Fruit fly (Drosophila melanogaster) whole organism, embryonic: ENCODE measurements around the gene Ssk.

Experiments used
- Aef1 ChIP-seq: fragments of 200-800 bp; sonication (Bioruptor generic); IDR thresholded peaks from 3 replicates; pipeline ENCODE4 v1.3.6; 2022; ENCODE audit warnings: missing biosample characterization, missing genetic modification characterization
- Atf6 ChIP-seq: fragments of 200-800 bp; sonication (Bioruptor generic); IDR thresholded peaks from 2 replicates; pipeline ENCODE4 v1.3.6; 2022; ENCODE audit warnings: missing biosample characterization, missing genetic modification characterization
- CG10654 ChIP-seq: fragments of 200-800 bp; sonication (Bioruptor generic); optimal IDR thresholded peaks from 2 replicates; lab custom pipeline; 2016; ENCODE audit warnings: missing biosample characterization, missing genetic modification characterization
- CG11247 ChIP-seq: fragments of 200-800 bp; sonication (Bioruptor generic); IDR thresholded peaks from 2 replicates; pipeline ENCODE4 v1.3.6; 2022; ENCODE audit warnings: missing biosample characterization, missing genetic modification characterization
- CG11456 ChIP-seq: fragments of 200-800 bp; sonication (Bioruptor generic); IDR thresholded peaks from 3 replicates; pipeline ENCODE4 v1.3.6; 2022; ENCODE audit warnings: missing biosample characterization, missing genetic modification characterization
- CG11695 ChIP-seq: fragments of 200-800 bp; sonication (Bioruptor generic); IDR thresholded peaks from 3 replicates; pipeline ENCODE4 v1.3.6; 2022; ENCODE audit warnings: missing biosample characterization, missing genetic modification characterization
- CG12219 ChIP-seq: fragments of 200-800 bp; sonication (Bioruptor generic); optimal IDR thresholded peaks from 3 replicates; lab custom pipeline; 2018; ENCODE audit warnings: missing biosample characterization, mild to moderate bottlenecking, missing genetic modification characterization
- CG12236 ChIP-seq: fragments of 200-800 bp; sonication (Bioruptor generic); optimal IDR thresholded peaks from 2 replicates; lab custom pipeline; 2016; ENCODE audit warnings: missing biosample characterization, missing genetic modification characterization
- CG14441 ChIP-seq: fragments of 200-800 bp; sonication (Bioruptor generic); IDR thresholded peaks from 2 replicates; pipeline ENCODE4 v1.3.6; 2022; ENCODE audit warnings: missing biosample characterization, missing genetic modification characterization
- CG17912 ChIP-seq: fragments of 200-800 bp; sonication (Bioruptor generic); optimal IDR thresholded peaks from 2 replicates; lab custom pipeline; 2018; ENCODE audit warnings: missing biosample characterization, mild to moderate bottlenecking, missing genetic modification characterization
- CG18619 ChIP-seq: fragments of 200-800 bp; sonication (Bioruptor generic); optimal IDR thresholded peaks from 3 replicates; lab custom pipeline; 2017; ENCODE audit warnings: missing biosample characterization, mild to moderate bottlenecking, missing genetic modification characterization
- CG2116 ChIP-seq: fragments of 200-800 bp; sonication (Bioruptor generic); optimal IDR thresholded peaks from 3 replicates; lab custom pipeline; 2018; ENCODE audit warnings: missing biosample characterization, mild to moderate bottlenecking, missing genetic modification characterization
- CG32767 ChIP-seq: fragments of 200-800 bp; sonication (Bioruptor generic); IDR thresholded peaks from 2 replicates; pipeline ENCODE4 v1.3.6; 2022; ENCODE audit warnings: missing biosample characterization, missing genetic modification characterization
- CG32772 ChIP-seq: fragments of 200-800 bp; sonication (Bioruptor generic); IDR thresholded peaks from 2 replicates; pipeline ENCODE4 v1.3.6; 2022; ENCODE audit warnings: missing biosample characterization, missing genetic modification characterization
- CG34376 ChIP-seq: fragments of 200-800 bp; sonication (Bioruptor generic); optimal IDR thresholded peaks from 2 replicates; lab custom pipeline; 2018; ENCODE audit warnings: missing biosample characterization, mild to moderate bottlenecking, missing genetic modification characterization
- CG3847 ChIP-seq: fragments of 200-800 bp; sonication (Bioruptor generic); IDR thresholded peaks from 2 replicates; pipeline ENCODE4 v1.3.6; 2022; ENCODE audit warnings: missing biosample characterization, missing genetic modification characterization
- CG6791 ChIP-seq: fragments of 200-800 bp; sonication (Bioruptor generic); IDR thresholded peaks from 3 replicates; pipeline ENCODE4 v1.3.6; 2022; ENCODE audit warnings: missing biosample characterization, missing genetic modification characterization; ENCODE audit not compliant: partially characterized antibody
- CG6854 ChIP-seq: fragments of 200-800 bp; sonication (Bioruptor generic); optimal IDR thresholded peaks from 3 replicates; lab custom pipeline; 2017; ENCODE audit warnings: missing biosample characterization, mild to moderate bottlenecking, missing genetic modification characterization
- CG7786 ChIP-seq: fragments of 200-800 bp; sonication (Bioruptor generic); optimal IDR thresholded peaks from 2 replicates; lab custom pipeline; 2016; ENCODE audit warnings: missing biosample characterization, missing genetic modification characterization
- CHES-1-like ChIP-seq: fragments of 200-800 bp; sonication (Bioruptor generic); optimal IDR thresholded peaks from 2 replicates; lab custom pipeline; 2016; ENCODE audit warnings: missing biosample characterization, missing genetic modification characterization
- Chrac-16 ChIP-seq: fragments of 200-800 bp; sonication (Bioruptor generic); optimal IDR thresholded peaks from 3 replicates; lab custom pipeline; 2016; ENCODE audit warnings: missing biosample characterization, missing genetic modification characterization
- CrebB ChIP-seq: fragments of 200-800 bp; sonication (Bioruptor generic); optimal IDR thresholded peaks from 3 replicates; lab custom pipeline; 2018; ENCODE audit warnings: missing biosample characterization, mild to moderate bottlenecking, missing genetic modification characterization
- Ets65A ChIP-seq: fragments of 200-800 bp; sonication (Bioruptor generic); peaks from one replicate; lab custom pipeline; 2016; ENCODE audit warnings: missing biosample characterization, missing genetic modification characterization
- Ets97D ChIP-seq: fragments of 200-800 bp; sonication (Bioruptor generic); optimal IDR thresholded peaks from 3 replicates; lab custom pipeline; 2016; ENCODE audit warnings: missing biosample characterization, missing genetic modification characterization
- H2.0 ChIP-seq: fragments of 200-800 bp; sonication (Bioruptor generic); IDR thresholded peaks from 2 replicates; pipeline ENCODE4 v1.3.6; 2022; ENCODE audit warnings: missing biosample characterization, missing genetic modification characterization
- Hand ChIP-seq: fragments of 200-800 bp; sonication (Bioruptor generic); optimal IDR thresholded peaks from 2 replicates; lab custom pipeline; 2017; ENCODE audit warnings: mild to moderate bottlenecking, missing biosample characterization, missing genetic modification reagents, missing genetic modification characterization
- Hmr ChIP-seq: fragments of 200-800 bp; sonication (Bioruptor generic); optimal IDR thresholded peaks from 3 replicates; lab custom pipeline; 2017; ENCODE audit warnings: mild to moderate bottlenecking, missing biosample characterization, missing genetic modification reagents, missing genetic modification characterization
- MBD-R2 ChIP-seq: fragments of 200-800 bp; sonication (Bioruptor generic); IDR thresholded peaks from 2 replicates; pipeline ENCODE4 v1.3.6; 2022; ENCODE audit warnings: missing biosample characterization, missing genetic modification characterization
- MESR4 ChIP-seq: fragments of 200-800 bp; sonication (Bioruptor generic); optimal IDR thresholded peaks from 2 replicates; lab custom pipeline; 2018; ENCODE audit warnings: missing biosample characterization, mild to moderate bottlenecking, missing genetic modification characterization, moderate library complexity
- Med ChIP-seq: fragments of 200-800 bp; sonication (Bioruptor generic); peaks from one replicate; lab custom pipeline; 2016; ENCODE audit warnings: missing biosample characterization, missing genetic modification characterization, mild to moderate bottlenecking, inconsistent platforms, moderate library complexity
- NK7.1 ChIP-seq: fragments of 200-800 bp; sonication (Bioruptor generic); optimal IDR thresholded peaks from 3 replicates; lab custom pipeline; 2016; ENCODE audit warnings: missing biosample characterization, missing genetic modification characterization
- NfI ChIP-seq: fragments of 200-800 bp; sonication (Bioruptor generic); optimal IDR thresholded peaks from 3 replicates; lab custom pipeline; 2018; ENCODE audit warnings: missing biosample characterization, mild to moderate bottlenecking, missing genetic modification characterization, moderate library complexity
- Usf ChIP-seq: fragments of 200-800 bp; sonication (Bioruptor generic); optimal IDR thresholded peaks from 2 replicates; lab custom pipeline; 2017; ENCODE audit warnings: missing genotype, missing biosample characterization, missing genetic modification characterization
- Vsx1 ChIP-seq: fragments of 200-800 bp; sonication (Bioruptor generic); optimal IDR thresholded peaks from 2 replicates; lab custom pipeline; 2017; ENCODE audit warnings: missing biosample characterization, mild to moderate bottlenecking, missing genetic modification characterization, missing genetic modification reagents
- al ChIP-seq: fragments of 200-800 bp; sonication (Bioruptor generic); IDR thresholded peaks from 2 replicates; pipeline ENCODE4 v1.3.6; 2022; ENCODE audit warnings: missing biosample characterization, missing genetic modification characterization
- az2 ChIP-seq: fragments of 200-800 bp; sonication (Bioruptor generic); optimal IDR thresholded peaks from 3 replicates; lab custom pipeline; 2016; ENCODE audit warnings: missing biosample characterization, missing genetic modification characterization
- chif ChIP-seq, 2 experiments: fragments of 200-800 bp; sonication (Bioruptor generic); optimal IDR thresholded peaks; 3 replicates each; lab custom pipeline; 2016; ENCODE audit warnings: missing biosample characterization in 2 of 2, missing genetic modification characterization in 2 of 2
- ems ChIP-seq: fragments of 200-800 bp; sonication (Bioruptor generic); optimal IDR thresholded peaks from 3 replicates; lab custom pipeline; 2016; ENCODE audit warnings: missing biosample characterization, missing genetic modification characterization
- esg ChIP-seq: fragments of 200-800 bp; sonication (Bioruptor generic); conservative IDR thresholded peaks from 2 replicates; pipeline ENCODE4 v1.3.6; 2022; ENCODE audit warnings: missing biosample characterization, missing genetic modification characterization
- fu2 ChIP-seq: fragments of 200-800 bp; sonication (Bioruptor generic); optimal IDR thresholded peaks from 2 replicates; lab custom pipeline; 2016; ENCODE audit warnings: missing biosample characterization, missing genetic modification characterization
- insv ChIP-seq, 2 experiments: fragments of 200-800 bp; sonication (Bioruptor generic); optimal IDR thresholded peaks; 3 replicates each; lab custom pipeline; 2016 to 2018; ENCODE audit warnings: missing biosample characterization in 2 of 2, missing genetic modification characterization in 2 of 2
- ken ChIP-seq: fragments of 200-800 bp; sonication (Bioruptor generic); IDR thresholded peaks from 3 replicates; pipeline ENCODE4 v1.3.6; 2022; ENCODE audit warnings: missing biosample characterization, missing genetic modification characterization
- mirr ChIP-seq: fragments of 200-800 bp; sonication (Bioruptor generic); optimal IDR thresholded peaks from 3 replicates; lab custom pipeline; 2018; ENCODE audit warnings: missing biosample characterization, mild to moderate bottlenecking, missing genetic modification characterization
- otp ChIP-seq: fragments of 200-800 bp; sonication (Bioruptor generic); IDR thresholded peaks from 3 replicates; pipeline ENCODE4, ENCODE4 v1.3.6; 2022; ENCODE audit warnings: missing biosample characterization, missing genetic modification characterization
- sens ChIP-seq: fragments of 200-800 bp; sonication (Bioruptor generic); peaks from one replicate; lab custom pipeline; 2016; ENCODE audit warnings: missing biosample characterization, missing genetic modification characterization
- sim ChIP-seq: fragments of 200-800 bp; sonication (Bioruptor generic); IDR thresholded peaks from 2 replicates; pipeline ENCODE4 v1.3.6; 2022; ENCODE audit warnings: missing biosample characterization, missing genetic modification characterization
- sob ChIP-seq: fragments of 200-800 bp; sonication (Bioruptor generic); IDR thresholded peaks from 2 replicates; pipeline ENCODE4 v1.3.6; 2022; ENCODE audit warnings: missing biosample characterization, missing genetic modification characterization
- sqz ChIP-seq: fragments of 200-800 bp; sonication (Bioruptor generic); optimal IDR thresholded peaks from 3 replicates; lab custom pipeline; 2018; ENCODE audit warnings: missing biosample characterization, mild to moderate bottlenecking, missing genetic modification characterization
- tll ChIP-seq, 2 experiments: fragments of 200-800 bp in 1 of 2; fragments of >200 bp in 1 of 2; sonication (Bioruptor generic) in 1 of 2; optimal IDR thresholded peaks; 2 replicates each; lab custom pipeline; 2017 to 2019; ENCODE audit warnings: missing biosample characterization in 2 of 2, missing genetic modification characterization in 2 of 2, mild to moderate bottlenecking in 1 of 2, moderate library complexity in 1 of 2
- zfh2 ChIP-seq: fragments of 200-800 bp; sonication (Bioruptor generic); optimal IDR thresholded peaks from 2 replicates; lab custom pipeline; 2016; ENCODE audit warnings: missing biosample characterization, missing genetic modification characterization

Ssk gene

dm6 chr3L:20140589-20141207 lies 47.6 kb upstream of the Ssk start, which contains the start of gene CG7328 (continued):
- TF ChIP-seq otp (0 out of 3 replicates have a peak, but pooled peaks have one; percentile 25), Vsx1 (no peak), CG2116 (GFP tag; lab: Kevin White, UChicago) (peak; percentile 3), sqz (GFP tag; lab: Kevin White, UChicago) (no peak), H2.0 (GFP tag; lab: Robert Waterston, UW) (peak; percentile 45; the same call in 1 of the 2 replicates), az2 (GFP tag; lab: Kevin White, UChicago) (peak; percentile 41), MBD-R2 (GFP tag; lab: Robert Waterston, UW) (peak; percentile 21; the same call in 1 of the 2 replicates), CG12219 (GFP tag; lab: Kevin White, UChicago) (peak; percentile 53), sim (GFP tag; lab: Robert Waterston, UW) (no peak), MESR4 (GFP tag; lab: Kevin White, UChicago) (no peak), CG11247 (GFP tag; lab: Robert Waterston, UW) (no peak), CG12236 (GFP tag; lab: Kevin White, UChicago) (peak; percentile 7), NfI (GFP tag; lab: Kevin White, UChicago) (peak; percentile 53), CG17912 (GFP tag; lab: Kevin White, UChicago) (peak; percentile 53), NK7.1 (GFP tag; lab: Kevin White, UChicago) (no peak), ken (GFP tag; lab: Robert Waterston, UW) (no peak), CG3847 (GFP tag; lab: Robert Waterston, UW) (peak; percentile 54), Usf (GFP tag; lab: Kevin White, UChicago) (peak; percentile 23), Hand (GFP tag; lab: Kevin White, UChicago) (peak; percentile 37), Med (GFP tag; lab: Kevin White, UChicago) (peak; percentile 88), Hmr (GFP tag; lab: Kevin White, UChicago) (peak; percentile 63), CG7786 (GFP tag; lab: Kevin White, UChicago) (peak; percentile 47), CG6854 (GFP tag; lab: Kevin White, UChicago) (peak; percentile 19), sens (peak; percentile 95), CG6791 (GFP tag; lab: Robert Waterston, UW) (no peak), CG14441 (GFP tag; lab: Robert Waterston, UW) (peak; percentile 14; the same call in 1 of the 2 replicates), insv (GFP tag; optimal IDR thresholded peaks at IDR 0.05; lab: Kevin White, UChicago) (peak in 1 of 2 experiments; percentile 5), al (GFP tag; lab: Robert Waterston, UW) (peak; percentile 43), Ets65A (GFP tag; lab: Kevin White, UChicago) (peak; percentile 80), tll (GFP tag; optimal IDR thresholded peaks at IDR 0.05; lab: Kevin White, UChicago) (no peak), mirr (GFP tag; lab: Kevin White, UChicago) (peak; percentile 22), CG10654 (peak; percentile 8), esg (GFP tag; lab: Robert Waterston, UW) (peak; percentile 55; the same call in 1 of the 2 replicates), sob (peak; percentile 52), CG11695 (GFP tag; lab: Robert Waterston, UW) (peak; percentile 66; the same call in 2 of the 3 replicates), Chrac-16 (peak; percentile 56), ems (GFP tag; lab: Kevin White, UChicago) (peak; percentile 49), Atf6 (GFP tag; lab: Robert Waterston, UW) (peak; percentile 77), fu2 (GFP tag; lab: Kevin White, UChicago) (peak; percentile 30), CHES-1-like (GFP tag; lab: Kevin White, UChicago) (peak; percentile 37), chif (GFP tag; optimal IDR thresholded peaks at IDR 0.05; lab: Kevin White, UChicago) (peak in 1 of 2 experiments; percentile 45), CG34376 (GFP tag; lab: Kevin White, UChicago) (peak; percentile 22), Ets97D (GFP tag; lab: Kevin White, UChicago) (peak; percentile 14), CG11456 (GFP tag; lab: Robert Waterston, UW) (0 out of 3 replicates have a peak, but pooled peaks have one; percentile 54), CG32772 (GFP tag; lab: Robert Waterston, UW) (0 out of 2 replicates have a peak, but pooled peaks have one; percentile 31), CrebB (tag; lab: Kevin White, UChicago) (peak; percentile 34), zfh2 (GFP tag; lab: Kevin White, UChicago) (peak; percentile 39), Aef1 (GFP tag; lab: Robert Waterston, UW) (no peak; the same call in 2 of the 3 replicates), CG32767 (GFP tag; lab: Robert Waterston, UW) (peak; percentile 39; the same call in 1 of the 2 replicates), CG18619 (GFP tag; lab: Kevin White, UChicago) (peak; percentile 55)
